Fruit fly (Drosophila melanogaster) whole organism, embryonic: ENCODE results near the gene scny.

ENCODE experiments used
- Antp ChIP-seq: fragments of 200-800 bp; sonication (Bioruptor generic); optimal IDR thresholded peaks from 3 replicates; lab custom pipeline; 2016; ENCODE audit warnings: missing biosample characterization, missing genetic modification characterization
- CG10209 ChIP-seq: fragments of 200-800 bp; sonication (Bioruptor generic); optimal IDR thresholded peaks from 3 replicates; lab custom pipeline; 2017; ENCODE audit warnings: missing biosample characterization, mild to moderate bottlenecking, missing genetic modification characterization, missing genetic modification reagents
- CG10543 ChIP-seq: fragments of 200-800 bp; sonication (Bioruptor generic); optimal IDR thresholded peaks from 3 replicates; lab custom pipeline; 2017; ENCODE audit warnings: missing biosample characterization, mild to moderate bottlenecking, missing genetic modification characterization, moderate library complexity
- CG12155 ChIP-seq: fragments of 200-800 bp; sonication (Bioruptor generic); optimal IDR thresholded peaks from 3 replicates; lab custom pipeline; 2016; ENCODE audit warnings: missing biosample characterization, missing genetic modification characterization
- CG12219 ChIP-seq: fragments of 200-800 bp; sonication (Bioruptor generic); optimal IDR thresholded peaks from 3 replicates; lab custom pipeline; 2018; ENCODE audit warnings: missing biosample characterization, mild to moderate bottlenecking, missing genetic modification characterization
- CG18011 ChIP-seq: fragments of 200-800 bp; sonication (Bioruptor generic); optimal IDR thresholded peaks from 2 replicates; lab custom pipeline; 2017; ENCODE audit warnings: missing biosample characterization, missing genetic modification characterization, mild to moderate bottlenecking, moderate library complexity, missing genotype
- CG31388 ChIP-seq: fragments of 200-800 bp; sonication (Bioruptor generic); optimal IDR thresholded peaks from 2 replicates; lab custom pipeline; 2016; ENCODE audit warnings: missing biosample characterization, missing genetic modification characterization
- CG3163 ChIP-seq: fragments of 200-800 bp; sonication (Bioruptor generic); optimal IDR thresholded peaks from 3 replicates; lab custom pipeline; 2016; ENCODE audit warnings: missing biosample characterization, missing genetic modification characterization
- CG3281 ChIP-seq: fragments of 200-800 bp; sonication (Bioruptor generic); optimal IDR thresholded peaks from 3 replicates; lab custom pipeline; 2017; ENCODE audit warnings: missing biosample characterization, mild to moderate bottlenecking, missing genetic modification characterization
- CG6791 ChIP-seq: fragments of 200-800 bp; sonication (Bioruptor generic); IDR thresholded peaks from 3 replicates; pipeline ENCODE4 v1.3.6; 2022; ENCODE audit warnings: missing biosample characterization, missing genetic modification characterization; ENCODE audit not compliant: partially characterized antibody
- CG7928 ChIP-seq: fragments of 200-800 bp; sonication (Bioruptor generic); optimal IDR thresholded peaks from 2 replicates; lab custom pipeline; 2017; ENCODE audit warnings: missing biosample characterization, mild to moderate bottlenecking, missing genetic modification characterization
- CG7987 ChIP-seq: fragments of 200-800 bp; sonication (Bioruptor generic); optimal IDR thresholded peaks from 2 replicates; lab custom pipeline; 2018; ENCODE audit warnings: missing biosample characterization, mild to moderate bottlenecking, missing genetic modification characterization, moderate library complexity
- CG8089 ChIP-seq: fragments of 200-800 bp; sonication (Bioruptor generic); optimal IDR thresholded peaks from 3 replicates; lab custom pipeline; 2016; ENCODE audit warnings: missing biosample characterization, missing genetic modification characterization
- CG8290 ChIP-seq, 3 experiments: fragments of 200-800 bp; sonication (Bioruptor generic); optimal IDR thresholded peaks; 2 replicates each; lab custom pipeline; 2016 to 2019; ENCODE audit warnings: missing biosample characterization in 3 of 3, missing genetic modification characterization in 3 of 3, mild to moderate bottlenecking in 2 of 3, moderate library complexity in 1 of 3
- CG8924 ChIP-seq: fragments of 200-800 bp; optimal IDR thresholded peaks from 3 replicates; lab custom pipeline; 2019; ENCODE audit warnings: missing biosample characterization, mild to moderate bottlenecking, missing genetic modification characterization, moderate library complexity
- CG9817 ChIP-seq: fragments of 200-800 bp; sonication (Bioruptor generic); optimal IDR thresholded peaks from 2 replicates; lab custom pipeline; 2018; ENCODE audit warnings: missing biosample characterization, mild to moderate bottlenecking, missing genetic modification characterization, moderate library complexity
- Dip3 ChIP-seq: fragments of 200-800 bp; sonication (Bioruptor generic); optimal IDR thresholded peaks from 3 replicates; lab custom pipeline; 2016; ENCODE audit warnings: missing biosample characterization, missing genetic modification characterization
- E2f1 ChIP-seq: fragments of 200-800 bp; sonication (Bioruptor generic); IDR thresholded peaks from 2 replicates; pipeline ENCODE4 v1.3.6; 2022; ENCODE audit warnings: missing biosample characterization, missing genetic modification characterization
- HLH3B ChIP-seq: fragments of 200-800 bp; sonication (Bioruptor generic); IDR thresholded peaks from 2 replicates; pipeline ENCODE4 v1.3.6; 2022; ENCODE audit warnings: missing biosample characterization, missing genetic modification characterization
- HLH4C ChIP-seq: fragments of 200-800 bp; sonication (Bioruptor generic); IDR thresholded peaks from 3 replicates; pipeline ENCODE4 v1.3.6; 2022; ENCODE audit warnings: missing biosample characterization, missing genetic modification characterization; ENCODE audit not compliant: partially characterized antibody
- Lhr ChIP-seq: fragments of 200-800 bp; sonication (Bioruptor generic); optimal IDR thresholded peaks from 3 replicates; lab custom pipeline; 2017; ENCODE audit warnings: mild to moderate bottlenecking, missing biosample characterization, missing genetic modification reagents, missing genetic modification characterization
- Neu2 ChIP-seq: fragments of 200-800 bp; sonication (Bioruptor generic); optimal IDR thresholded peaks from 3 replicates; lab custom pipeline; 2016; ENCODE audit warnings: missing biosample characterization, missing genetic modification characterization, borderline replicate concordance
- NfI ChIP-seq: fragments of 200-800 bp; sonication (Bioruptor generic); optimal IDR thresholded peaks from 3 replicates; lab custom pipeline; 2018; ENCODE audit warnings: missing biosample characterization, mild to moderate bottlenecking, missing genetic modification characterization, moderate library complexity
- Ptx1 ChIP-seq: fragments of 200-800 bp; sonication (Bioruptor generic); IDR thresholded peaks from 2 replicates; pipeline ENCODE4 v1.3.6; 2022; ENCODE audit warnings: missing biosample characterization, missing genetic modification characterization
- Stat92E ChIP-seq, 3 experiments: fragments of >200 bp in 2 of 3; fragments of 200-800 bp in 1 of 3; sonication (Bioruptor generic) in 1 of 3; optimal IDR thresholded peaks; 2 replicates each; lab custom pipeline; 2017 to 2019; ENCODE audit warnings: missing biosample characterization in 3 of 3, missing genetic modification characterization in 3 of 3, mild to moderate bottlenecking in 1 of 3, moderate library complexity in 1 of 3
- TFAM ChIP-seq: fragments of 200-800 bp; sonication (Bioruptor generic); optimal IDR thresholded peaks from 2 replicates; lab custom pipeline; 2017; ENCODE audit warnings: missing biosample characterization, missing genetic modification characterization, inconsistent platforms
- ato ChIP-seq: fragments of 200-800 bp; sonication (Bioruptor generic); IDR thresholded peaks from 2 replicates; pipeline ENCODE4 v1.3.6; 2022; ENCODE audit warnings: missing biosample characterization, missing genetic modification characterization; ENCODE audit not compliant: partially characterized antibody
- ci ChIP-seq: fragments of 200-800 bp; sonication (Bioruptor generic); IDR thresholded peaks from 3 replicates; pipeline ENCODE4 v1.3.6; 2022; ENCODE audit warnings: missing biosample characterization, missing genetic modification characterization
- crp ChIP-seq, 2 experiments: fragments of 200-800 bp; sonication (Bioruptor generic); optimal IDR thresholded peaks; 2 replicates in 1 of 2; 3 replicates in 1 of 2; lab custom pipeline; 2017; ENCODE audit warnings: missing biosample characterization in 2 of 2, missing genetic modification characterization in 2 of 2, mild to moderate bottlenecking in 1 of 2, moderate library complexity in 1 of 2
- fd3F ChIP-seq: fragments of 200-800 bp; sonication (Bioruptor generic); optimal IDR thresholded peaks from 2 replicates; lab custom pipeline; 2018; ENCODE audit warnings: missing biosample characterization, mild to moderate bottlenecking, missing genetic modification characterization, moderate library complexity
- gsb-n ChIP-seq: fragments of 200-800 bp; sonication (Bioruptor generic); optimal IDR thresholded peaks from 3 replicates; lab custom pipeline; 2018; ENCODE audit warnings: missing biosample characterization, mild to moderate bottlenecking, missing genetic modification characterization
- hb ChIP-seq: fragments of 200-800 bp; sonication (Bioruptor generic); IDR thresholded peaks from 3 replicates; pipeline ENCODE4 v1.3.6; 2022; ENCODE audit warnings: missing biosample characterization, missing genetic modification characterization; ENCODE audit not compliant: partially characterized antibody
- hbn ChIP-seq: fragments of 200-800 bp; sonication (Bioruptor generic); IDR thresholded peaks from 2 replicates; pipeline ENCODE4 v1.3.6; 2022; ENCODE audit warnings: missing biosample characterization, missing genetic modification characterization; ENCODE audit not compliant: partially characterized antibody
- hth ChIP-seq: fragments of >200 bp; optimal IDR thresholded peaks from 2 replicates; lab custom pipeline; 2017; ENCODE audit warnings: inconsistent platforms
- lbe ChIP-seq: fragments of 200-800 bp; sonication (Bioruptor generic); optimal IDR thresholded peaks from 2 replicates; lab custom pipeline; 2016; ENCODE audit warnings: missing biosample characterization, mild to moderate bottlenecking, missing genetic modification characterization
- luna ChIP-seq: fragments of 200-800 bp; sonication (Bioruptor generic); optimal IDR thresholded peaks from 2 replicates; lab custom pipeline; 2016; ENCODE audit warnings: missing biosample characterization, missing genetic modification characterization
- mam ChIP-seq: fragments of 200-800 bp; sonication (Bioruptor generic); optimal IDR thresholded peaks from 3 replicates; lab custom pipeline; 2016; ENCODE audit warnings: missing biosample characterization, missing genetic modification characterization
- mirr ChIP-seq: fragments of 200-800 bp; sonication (Bioruptor generic); optimal IDR thresholded peaks from 3 replicates; lab custom pipeline; 2018; ENCODE audit warnings: missing biosample characterization, mild to moderate bottlenecking, missing genetic modification characterization
- pfk ChIP-seq: fragments of 200-800 bp; sonication (Bioruptor generic); optimal IDR thresholded peaks from 2 replicates; lab custom pipeline; 2018; ENCODE audit warnings: missing biosample characterization, mild to moderate bottlenecking, missing genetic modification characterization, moderate library complexity
- rib ChIP-seq: fragments of 200-800 bp; sonication (Bioruptor generic); IDR thresholded peaks from 2 replicates; pipeline ENCODE4 v1.3.6; 2022; ENCODE audit warnings: missing biosample characterization, missing genetic modification characterization
- ro ChIP-seq: fragments of 200-800 bp; sonication (Bioruptor generic); IDR thresholded peaks from 2 replicates; pipeline ENCODE4 v1.3.6; 2022; ENCODE audit warnings: missing biosample characterization, missing genetic modification characterization
- sens-2 ChIP-seq: fragments of 200-800 bp; sonication (Bioruptor generic); IDR thresholded peaks from 2 replicates; pipeline ENCODE4 v1.3.6; 2022; ENCODE audit warnings: missing biosample characterization, missing genetic modification characterization
- slou ChIP-seq: fragments of 200-800 bp; sonication (Bioruptor generic); optimal IDR thresholded peaks from 3 replicates; lab custom pipeline; 2016; ENCODE audit warnings: missing biosample characterization, missing genetic modification characterization
- slp2 ChIP-seq: fragments of 200-800 bp; sonication (Bioruptor generic); optimal IDR thresholded peaks from 2 replicates; lab custom pipeline; 2016; ENCODE audit warnings: missing biosample characterization, missing genetic modification characterization
- stwl ChIP-seq: fragments of 200-800 bp; sonication (Bioruptor generic); optimal IDR thresholded peaks from 3 replicates; lab custom pipeline; 2018; ENCODE audit warnings: missing biosample characterization, mild to moderate bottlenecking, missing genetic modification characterization, moderate library complexity
- tap ChIP-seq: fragments of 200-800 bp; optimal IDR thresholded peaks from 3 replicates; lab custom pipeline; 2019; ENCODE audit warnings: missing biosample characterization, mild to moderate bottlenecking, missing genetic modification characterization, moderate library complexity
- unc-4 ChIP-seq: fragments of 200-800 bp; sonication (Bioruptor generic); IDR thresholded peaks from 2 replicates; pipeline ENCODE4 v1.3.6; 2022; ENCODE audit warnings: missing biosample characterization, missing genetic modification characterization; ENCODE audit not compliant: partially characterized antibody
- wek ChIP-seq: fragments of 200-800 bp; sonication (Bioruptor generic); optimal IDR thresholded peaks from 3 replicates; lab custom pipeline; 2018; ENCODE audit warnings: missing biosample characterization, mild to moderate bottlenecking, missing genetic modification characterization, moderate library complexity

The scny gene

DNA sequence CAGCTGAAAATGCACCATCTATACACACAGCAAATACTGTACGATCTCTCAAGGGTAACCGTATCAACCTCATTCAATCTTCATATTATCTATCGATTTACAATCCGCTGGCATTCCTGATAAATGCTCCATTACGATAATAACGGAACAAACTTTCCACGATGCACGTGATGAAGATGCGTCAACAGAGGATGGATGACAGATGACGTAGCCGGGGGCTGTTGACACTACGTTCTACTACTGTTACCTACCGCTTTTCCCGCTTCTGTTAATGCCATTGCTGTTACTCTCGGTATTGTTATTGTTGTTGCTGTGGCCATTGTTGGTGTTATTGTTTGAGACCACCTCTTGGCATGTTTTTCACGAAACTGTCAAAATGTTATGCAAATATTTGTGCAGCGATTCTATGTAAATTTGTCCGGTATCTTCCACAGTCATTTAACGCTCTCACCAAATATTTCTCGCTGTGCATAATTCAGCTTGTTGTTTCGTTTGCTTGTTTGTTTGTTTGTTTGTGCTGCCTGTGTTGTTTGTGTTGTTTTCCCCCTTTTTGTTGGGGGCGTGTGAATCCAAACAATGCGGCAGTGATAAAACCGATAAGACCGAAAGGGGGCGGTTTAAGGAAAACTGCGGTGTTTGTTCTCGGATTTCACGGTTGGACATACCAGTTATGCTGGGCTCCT, 55.1 kb downstream of the scny start (continued):
- peak; percentile 33 for TF ChIP-seq stwl (tag; lab: Kevin White, UChicago)
- TF ChIP-seq unc-4 (GFP tag; lab: Robert Waterston, UW): no peak
- peak; percentile 79 for TF ChIP-seq tap (tag; lab: Kevin White, UChicago)
- peak; percentile 18 for TF ChIP-seq CG7928
- no peak for TF ChIP-seq ro (GFP tag; lab: Robert Waterston, UW)
- TF ChIP-seq luna (GFP tag; lab: Kevin White, UChicago): no peak
- TF ChIP-seq Neu2 (GFP tag; lab: Kevin White, UChicago): peak; percentile 55
- peak; percentile 83 for TF ChIP-seq TFAM (GFP tag; lab: Kevin White, UChicago)
- peak; percentile 61 for TF ChIP-seq CG10543 (GFP tag; lab: Kevin White, UChicago)
- TF ChIP-seq HLH4C (GFP tag; lab: Robert Waterston, UW): no peak
- peak; percentile 29 for TF ChIP-seq fd3F (GFP tag; lab: Kevin White, UChicago)
- peak; percentile 94 for TF ChIP-seq CG8089 (GFP tag; lab: Kevin White, UChicago)
- TF ChIP-seq CG6791 (GFP tag; lab: Robert Waterston, UW): no peak
- peak; percentile 54 for TF ChIP-seq CG31388 (GFP tag; lab: Kevin White, UChicago)
- TF ChIP-seq NfI (GFP tag; lab: Kevin White, UChicago): peak; percentile 57
- no peak for TF ChIP-seq Dip3 (GFP tag; lab: Kevin White, UChicago)
- TF ChIP-seq hth (lab: Kevin White, UChicago): no peak
- TF ChIP-seq ato (GFP tag; lab: Robert Waterston, UW): no peak
- TF ChIP-seq ci: peak; percentile 90
- TF ChIP-seq Stat92E (GFP tag; optimal IDR thresholded peaks at IDR 0.05; lab: Kevin White, UChicago): no peak
- no peak for TF ChIP-seq sens-2
- peak; percentile 80 for TF ChIP-seq CG3163 (GFP tag; lab: Kevin White, UChicago)
- peak; percentile 86 for TF ChIP-seq gsb-n (tag; lab: Kevin White, UChicago)
- peak; percentile 35 for TF ChIP-seq CG9817
- TF ChIP-seq hbn: no peak
- peak; percentile 86 for TF ChIP-seq CG8924 (tag; lab: Kevin White, UChicago)
- TF ChIP-seq mirr (GFP tag; lab: Kevin White, UChicago): peak; percentile 55
- TF ChIP-seq CG12155: no peak
- peak; percentile 48 for TF ChIP-seq CG18011 (GFP tag; lab: Kevin White, UChicago)
- peak; percentile 42 for TF ChIP-seq pfk (GFP tag; lab: Kevin White, UChicago)
- TF ChIP-seq slou (GFP tag; lab: Kevin White, UChicago): no peak
- TF ChIP-seq CG12219: peak; percentile 80
- no peak for TF ChIP-seq hb (GFP tag; lab: Robert Waterston, UW)
- peak; percentile 47; the same call in 1 of the 2 replicates for TF ChIP-seq Ptx1 (GFP tag; lab: Robert Waterston, UW)
- no peak for TF ChIP-seq lbe (GFP tag; lab: Kevin White, UChicago)
- 0 out of 2 replicates have a peak, but pooled peaks have one; percentile 37 for TF ChIP-seq rib (GFP tag; lab: Robert Waterston, UW)
- TF ChIP-seq Antp (GFP tag; lab: Kevin White, UChicago): peak; percentile 73
- peak in 1 of 2 experiments; percentile 47 for TF ChIP-seq crp (GFP tag; optimal IDR thresholded peaks at IDR 0.05; lab: Kevin White, UChicago)
- TF ChIP-seq CG7987 (GFP tag; lab: Kevin White, UChicago): peak; percentile 94
- TF ChIP-seq mam (GFP tag; lab: Kevin White, UChicago): peak; percentile 4
- peak; percentile 91 for TF ChIP-seq wek (GFP tag; lab: Kevin White, UChicago)
- TF ChIP-seq CG10209: peak; percentile 91
- peak; percentile 46; the same call in 1 of the 2 replicates for TF ChIP-seq HLH3B (GFP tag; lab: Robert Waterston, UW)
- TF ChIP-seq slp2 (GFP tag; lab: Kevin White, UChicago): peak; percentile 71
- TF ChIP-seq CG3281 (GFP tag; lab: Kevin White, UChicago): peak; percentile 76
- TF ChIP-seq Lhr (GFP tag; lab: Kevin White, UChicago): peak; percentile 83
- TF ChIP-seq E2f1 (GFP tag; lab: Robert Waterston, UW): peak; percentile 28; the same call in 1 of the 2 replicates
- peak; percentile 81 for TF ChIP-seq CG8290 (GFP tag; optimal IDR thresholded peaks at IDR 0.05; lab: Kevin White, UChicago)
- peak; percentile 60 to 84 for TF ChIP-seq CG8290 (tag; optimal IDR thresholded peaks at IDR 0.05; lab: Kevin White, UChicago)
